Fruit fly (Drosophila melanogaster): Measurements from ENCODE around the gene Vps33B.
A peak's percentile ranks its signal among the peaks of the same experiment; 100 is the strongest.

The Vps33B gene

dm6 chr3R:25489116-25489515 is 15.8 kb downstream of the Vps33B start (continued):
- TF ChIP-seq CG2120 (GFP tag; optimal IDR thresholded peaks at IDR 0.05) (no peak), nerfin-2 (GFP tag; IDR thresholded peaks at IDR 0.05; ENCODE audit: partially characterized antibody) (no peak), bowl (GFP tag; IDR thresholded peaks at IDR 0.05) (no peak), Eip74EF (GFP tag; optimal IDR thresholded peaks at IDR 0.05) (peak in 1 of 2 experiments; percentile 51), amos (GFP tag; IDR thresholded peaks at IDR 0.05; ENCODE audit: partially characterized antibody) (no peak), Bgb (GFP tag; IDR thresholded peaks at IDR 0.05; ENCODE audit: partially characterized antibody) (no peak), CG6654 (GFP tag; optimal IDR thresholded peaks at IDR 0.05) (peak; percentile 7), CG7839 (tag; optimal IDR thresholded peaks at IDR 0.05) (peak; percentile 77), CG17802 (tag; optimal IDR thresholded peaks at IDR 0.05) (peak; percentile 26), B-H1 (GFP tag; IDR thresholded peaks at IDR 0.05) (no peak), CG8089 (GFP tag; optimal IDR thresholded peaks at IDR 0.05) (no peak), CG13424 (tag; optimal IDR thresholded peaks at IDR 0.05) (peak; percentile 36), Atf6 (GFP tag; IDR thresholded peaks at IDR 0.05) (no peak), CG4730 (GFP tag; IDR thresholded peaks at IDR 0.05) (peak; percentile 46; the same call in 1 of the 2 replicates), exex (tag; optimal IDR thresholded peaks at IDR 0.05) (no peak), CG33557 (GFP tag; optimal IDR thresholded peaks at IDR 0.05) (no peak), toy (GFP tag; IDR thresholded peaks at IDR 0.05) (no peak), jumu (GFP tag; optimal IDR thresholded peaks at IDR 0.05) (no peak), nmo (GFP tag; optimal IDR thresholded peaks at IDR 0.05) (peak; percentile 76), CG6791 (GFP tag; IDR thresholded peaks at IDR 0.05; ENCODE audit: partially characterized antibody) (no peak), nerfin-1 (tag; optimal IDR thresholded peaks at IDR 0.05) (peak; percentile 3), CG12769 (tag; optimal IDR thresholded peaks at IDR 0.05) (no peak), fd3F (GFP tag; optimal IDR thresholded peaks at IDR 0.05) (no peak), CG2202 (tag; optimal IDR thresholded peaks at IDR 0.05) (no peak), vnd (GFP tag; IDR thresholded peaks at IDR 0.05; ENCODE audit: partially characterized antibody) (no peak), Hr78 (GFP tag; optimal IDR thresholded peaks at IDR 0.05) (peak in 1 of 2 experiments; percentile 81), Blimp-1 (GFP tag; optimal IDR thresholded peaks at IDR 0.05) (peak; percentile 77), CG6254 (GFP tag; optimal IDR thresholded peaks at IDR 0.05) (peak; percentile 49), maf-S (GFP tag; optimal IDR thresholded peaks at IDR 0.05) (no peak), NC2β (GFP tag; optimal IDR thresholded peaks at IDR 0.05) (no peak), CG16779 (GFP tag; IDR thresholded peaks at IDR 0.05) (no peak), CG11560 (tag; IDR thresholded peaks at IDR 0.05) (0 out of 3 replicates have a peak, but pooled peaks have one; percentile 12), CG3726 (GFP tag; IDR thresholded peaks at IDR 0.05) (no peak), mam (GFP tag; optimal IDR thresholded peaks at IDR 0.05) (no peak), vfl (GFP tag; optimal IDR thresholded peaks at IDR 0.05) (no peak), CG17385 (GFP tag; optimal IDR thresholded peaks at IDR 0.05) (peak; percentile 51), sug (tag; optimal IDR thresholded peaks at IDR 0.05) (no peak), jigr1 (GFP tag; IDR thresholded peaks at IDR 0.05) (no peak), mld (GFP tag; IDR thresholded peaks at IDR 0.05; ENCODE audit: partially characterized antibody) (no peak), gro (GFP tag; optimal IDR thresholded peaks at IDR 0.05) (no peak), Ravus (GFP tag; IDR thresholded peaks at IDR 0.05) (no peak), CG31441 (GFP tag; IDR thresholded peaks at IDR 0.05) (peak; percentile 78), CG9932 (GFP tag; IDR thresholded peaks at IDR 0.05) (no peak), Hmx (GFP tag; optimal IDR thresholded peaks at IDR 0.05) (no peak), CG2129 (GFP tag; IDR thresholded peaks at IDR 0.05; ENCODE audit: partially characterized antibody) (no peak), row (GFP tag; IDR thresholded peaks at IDR 0.05) (peak; percentile 61; the same call in 2 of the 3 replicates), corto (GFP tag; optimal IDR thresholded peaks at IDR 0.05) (no peak), trh (GFP tag; optimal IDR thresholded peaks at IDR 0.05) (no peak), HLHmδ (GFP tag; optimal IDR thresholded peaks at IDR 0.05) (no peak), CG15011 (GFP tag; optimal IDR thresholded peaks at IDR 0.05) (peak; percentile 39)
